Fruit fly (Drosophila melanogaster) whole organism, embryonic: ENCODE results near the gene Unc50.

Experiments
- B-H1 ChIP-seq: fragments of 200-800 bp; sonication (Bioruptor generic); IDR thresholded peaks from 3 replicates; pipeline ENCODE4 v1.3.6; 2022; ENCODE audit warnings: missing biosample characterization, missing genetic modification characterization
- CG10267 ChIP-seq: fragments of 200-800 bp; sonication (Bioruptor generic); optimal IDR thresholded peaks from 2 replicates; lab custom pipeline; 2018; ENCODE audit warnings: missing biosample characterization, mild to moderate bottlenecking, missing genetic modification characterization, moderate library complexity
- CG10321 ChIP-seq: fragments of 200-800 bp; sonication (Bioruptor generic); IDR thresholded peaks from 2 replicates; pipeline ENCODE4 v1.3.6; 2022; ENCODE audit warnings: missing biosample characterization, missing genetic modification characterization
- CG10366 ChIP-seq: fragments of 200-800 bp; sonication (Bioruptor generic); IDR thresholded peaks from 2 replicates; pipeline ENCODE4 v1.3.6; 2022; ENCODE audit warnings: missing biosample characterization, missing genetic modification characterization
- CG10654 ChIP-seq: fragments of 200-800 bp; sonication (Bioruptor generic); optimal IDR thresholded peaks from 2 replicates; lab custom pipeline; 2016; ENCODE audit warnings: missing biosample characterization, missing genetic modification characterization
- CG11504 ChIP-seq: fragments of 200-800 bp; sonication (Bioruptor generic); optimal IDR thresholded peaks from 3 replicates; lab custom pipeline; 2019; ENCODE audit warnings: missing biosample characterization, mild to moderate bottlenecking, missing genetic modification characterization, moderate library complexity
- CG12071 ChIP-seq: fragments of 200-800 bp; sonication (Bioruptor generic); optimal IDR thresholded peaks from 3 replicates; lab custom pipeline; 2018; ENCODE audit warnings: missing biosample characterization, mild to moderate bottlenecking, missing genetic modification characterization
- CG12236 ChIP-seq: fragments of 200-800 bp; sonication (Bioruptor generic); optimal IDR thresholded peaks from 2 replicates; lab custom pipeline; 2016; ENCODE audit warnings: missing biosample characterization, missing genetic modification characterization
- CG13296 ChIP-seq: fragments of 200-800 bp; sonication (Bioruptor generic); optimal IDR thresholded peaks from 3 replicates; lab custom pipeline; 2018; ENCODE audit warnings: missing biosample characterization, mild to moderate bottlenecking, missing genetic modification characterization
- CG14667 ChIP-seq: fragments of 200-800 bp; sonication (Bioruptor generic); IDR thresholded peaks from 2 replicates; pipeline ENCODE4 v1.3.6; 2022; ENCODE audit warnings: missing biosample characterization, missing genetic modification characterization
- CG14965 ChIP-seq: fragments of 200-800 bp; sonication (Bioruptor generic); optimal IDR thresholded peaks from 2 replicates; lab custom pipeline; 2016; ENCODE audit warnings: missing biosample characterization, missing genetic modification characterization, borderline replicate concordance
- CG1832 ChIP-seq: fragments of 200-800 bp; sonication (Bioruptor generic); optimal IDR thresholded peaks from 2 replicates; lab custom pipeline; 2017; ENCODE audit warnings: missing biosample characterization, mild to moderate bottlenecking, missing genetic modification characterization, inconsistent platforms
- CG3163 ChIP-seq: fragments of 200-800 bp; sonication (Bioruptor generic); optimal IDR thresholded peaks from 3 replicates; lab custom pipeline; 2016; ENCODE audit warnings: missing biosample characterization, missing genetic modification characterization
- CG42726 ChIP-seq: fragments of 200-800 bp; sonication (Bioruptor generic); IDR thresholded peaks from 2 replicates; pipeline ENCODE4 v1.3.6; 2022; ENCODE audit warnings: missing biosample characterization, missing genetic modification characterization; ENCODE audit not compliant: partially characterized antibody
- CG5953 ChIP-seq: fragments of 200-800 bp; sonication (Bioruptor generic); IDR thresholded peaks from 2 replicates; pipeline ENCODE4 v1.3.6; 2022; ENCODE audit warnings: missing biosample characterization, missing genetic modification characterization
- CG6813 ChIP-seq: fragments of 200-800 bp; sonication (Bioruptor generic); optimal IDR thresholded peaks from 2 replicates; lab custom pipeline; 2017; ENCODE audit warnings: missing biosample characterization, missing genetic modification characterization, mild to moderate bottlenecking, moderate library complexity, missing genetic modification reagents
- CG7839 ChIP-seq: fragments of 200-800 bp; sonication (Bioruptor generic); optimal IDR thresholded peaks from 3 replicates; lab custom pipeline; 2018; ENCODE audit warnings: missing biosample characterization, mild to moderate bottlenecking, missing genetic modification characterization, moderate library complexity
- CG8359 ChIP-seq: fragments of 200-800 bp; sonication (Bioruptor generic); optimal IDR thresholded peaks from 2 replicates; lab custom pipeline; 2017; ENCODE audit warnings: missing biosample characterization, mild to moderate bottlenecking, missing genetic modification characterization, borderline replicate concordance
- CG8765 ChIP-seq: fragments of 200-800 bp; sonication (Bioruptor generic); IDR thresholded peaks from 2 replicates; pipeline ENCODE4 v1.3.6; 2022; ENCODE audit warnings: missing biosample characterization, missing genetic modification characterization
- CkIIα-i1 ChIP-seq: fragments of 200-800 bp; sonication (Bioruptor generic); IDR thresholded peaks from 2 replicates; pipeline ENCODE4 v1.3.6; 2022; ENCODE audit warnings: missing biosample characterization, missing genetic modification characterization
- D19A ChIP-seq: fragments of 200-800 bp; optimal IDR thresholded peaks from 3 replicates; lab custom pipeline; 2019; ENCODE audit warnings: missing biosample characterization, mild to moderate bottlenecking, missing genetic modification characterization, moderate library complexity
- Doc3 ChIP-seq: fragments of 200-800 bp; sonication (Bioruptor generic); IDR thresholded peaks from 3 replicates; pipeline ENCODE4 v1.3.6; 2022; ENCODE audit warnings: missing biosample characterization, missing genetic modification characterization; ENCODE audit not compliant: partially characterized antibody
- E2f2 ChIP-seq: fragments of 200-800 bp; sonication (Bioruptor generic); IDR thresholded peaks from 2 replicates; pipeline ENCODE4 v1.3.6; 2022; ENCODE audit warnings: missing biosample characterization, missing genetic modification characterization
- Fer2 ChIP-seq: fragments of 200-800 bp; sonication (Bioruptor generic); optimal IDR thresholded peaks from 2 replicates; lab custom pipeline; 2018; ENCODE audit warnings: missing biosample characterization, mild to moderate bottlenecking, missing genetic modification characterization, moderate library complexity
- HHEX ChIP-seq: fragments of 200-800 bp; sonication (Bioruptor generic); optimal IDR thresholded peaks from 3 replicates; lab custom pipeline; 2017; ENCODE audit warnings: missing biosample characterization, mild to moderate bottlenecking, missing genetic modification characterization, missing genetic modification reagents
- HmgD ChIP-seq: fragments of 200-800 bp; sonication (Bioruptor generic); optimal IDR thresholded peaks from 3 replicates; lab custom pipeline; 2016; ENCODE audit warnings: missing biosample characterization, missing genetic modification characterization
- Hr3 ChIP-seq: fragments of 200-800 bp; sonication (Bioruptor generic); optimal IDR thresholded peaks from 3 replicates; lab custom pipeline; 2016; ENCODE audit warnings: missing biosample characterization, missing genetic modification characterization
- Nf-YA ChIP-seq: fragments of 200-800 bp; sonication (Bioruptor generic); IDR thresholded peaks from 2 replicates; pipeline ENCODE4 v1.3.6; 2022; ENCODE audit warnings: missing biosample characterization, missing genetic modification characterization
- Nf-YB ChIP-seq: fragments of 200-800 bp; sonication (Bioruptor generic); optimal IDR thresholded peaks from 3 replicates; lab custom pipeline; 2019; ENCODE audit warnings: missing biosample characterization, mild to moderate bottlenecking, missing genetic modification characterization, moderate library complexity
- Optix ChIP-seq: fragments of 200-800 bp; sonication (Bioruptor generic); IDR thresholded peaks from 3 replicates; pipeline ENCODE4 v1.3.6; 2022; ENCODE audit warnings: missing biosample characterization, missing genetic modification characterization
- Six4 ChIP-seq: fragments of 200-800 bp; sonication (Bioruptor generic); optimal IDR thresholded peaks from 2 replicates; lab custom pipeline; 2016; ENCODE audit warnings: missing biosample characterization, missing genetic modification characterization
- Sox102F ChIP-seq: fragments of 200-800 bp; sonication (Bioruptor generic); optimal IDR thresholded peaks from 2 replicates; lab custom pipeline; 2018; ENCODE audit warnings: missing biosample characterization, mild to moderate bottlenecking, missing genetic modification characterization, moderate library complexity
- Vsx1 ChIP-seq: fragments of 200-800 bp; sonication (Bioruptor generic); optimal IDR thresholded peaks from 2 replicates; lab custom pipeline; 2017; ENCODE audit warnings: missing biosample characterization, mild to moderate bottlenecking, missing genetic modification characterization, missing genetic modification reagents
- aop ChIP-seq: fragments of 200-800 bp; sonication (Bioruptor generic); IDR thresholded peaks from 2 replicates; pipeline ENCODE4 v1.3.6; 2022; ENCODE audit warnings: missing biosample characterization, missing genetic modification characterization
- ato ChIP-seq: fragments of 200-800 bp; sonication (Bioruptor generic); IDR thresholded peaks from 2 replicates; pipeline ENCODE4 v1.3.6; 2022; ENCODE audit warnings: missing biosample characterization, missing genetic modification characterization; ENCODE audit not compliant: partially characterized antibody
- caup ChIP-seq: fragments of 200-800 bp; sonication (Bioruptor generic); optimal IDR thresholded peaks from 3 replicates; lab custom pipeline; 2017; ENCODE audit warnings: missing biosample characterization, mild to moderate bottlenecking, missing genetic modification characterization, moderate library complexity; ENCODE audit not compliant: severe bottlenecking
- crc ChIP-seq: fragments of 200-800 bp; sonication (Bioruptor generic); optimal IDR thresholded peaks from 2 replicates; lab custom pipeline; 2016; ENCODE audit warnings: missing biosample characterization, missing genetic modification characterization
- danr ChIP-seq: fragments of 200-800 bp; sonication (Bioruptor generic); IDR thresholded peaks from 2 replicates; pipeline ENCODE4 v1.3.6; 2022; ENCODE audit warnings: missing biosample characterization, missing genetic modification characterization
- dysf ChIP-seq: fragments of 200-800 bp; sonication (Bioruptor generic); IDR thresholded peaks from 3 replicates; pipeline ENCODE4 v1.3.6; 2022; ENCODE audit warnings: missing biosample characterization, missing genetic modification characterization
- fu2 ChIP-seq: fragments of 200-800 bp; sonication (Bioruptor generic); optimal IDR thresholded peaks from 2 replicates; lab custom pipeline; 2016; ENCODE audit warnings: missing biosample characterization, missing genetic modification characterization
- gce ChIP-seq: fragments of 200-800 bp; sonication (Bioruptor generic); IDR thresholded peaks from 3 replicates; pipeline ENCODE4 v1.3.6; 2022; ENCODE audit warnings: missing biosample characterization, missing genetic modification characterization
- knrl ChIP-seq: fragments of 200-800 bp; sonication (Bioruptor generic); IDR thresholded peaks from 3 replicates; pipeline ENCODE4 v1.3.6; 2022; ENCODE audit warnings: missing biosample characterization, missing genetic modification characterization; ENCODE audit not compliant: partially characterized antibody
- lola ChIP-seq, 3 experiments: fragments of >200 bp in 2 of 3; fragments of 200-800 bp in 1 of 3; sonication (Bioruptor generic) in 1 of 3; optimal IDR thresholded peaks; 2 replicates each; lab custom pipeline; 2017 to 2019; ENCODE audit warnings: missing biosample characterization in 3 of 3, missing genetic modification characterization in 3 of 3, mild to moderate bottlenecking in 1 of 3, moderate library complexity in 1 of 3
- luna ChIP-seq: fragments of 200-800 bp; sonication (Bioruptor generic); optimal IDR thresholded peaks from 2 replicates; lab custom pipeline; 2016; ENCODE audit warnings: missing biosample characterization, missing genetic modification characterization
- org-1 ChIP-seq: fragments of 200-800 bp; sonication (Bioruptor generic); optimal IDR thresholded peaks from 2 replicates; lab custom pipeline; 2017; ENCODE audit warnings: missing biosample characterization, missing genetic modification characterization
- peb ChIP-seq: fragments of 200-800 bp; sonication (Bioruptor generic); IDR thresholded peaks from 2 replicates; pipeline ENCODE4 v1.3.6; 2022; ENCODE audit warnings: missing biosample characterization, missing genetic modification characterization
- row ChIP-seq: fragments of 200-800 bp; sonication (Bioruptor generic); IDR thresholded peaks from 3 replicates; pipeline ENCODE4 v1.3.6; 2022; ENCODE audit warnings: missing biosample characterization, missing genetic modification characterization
- slou ChIP-seq: fragments of 200-800 bp; sonication (Bioruptor generic); optimal IDR thresholded peaks from 3 replicates; lab custom pipeline; 2016; ENCODE audit warnings: missing biosample characterization, missing genetic modification characterization
- slp2 ChIP-seq: fragments of 200-800 bp; sonication (Bioruptor generic); optimal IDR thresholded peaks from 2 replicates; lab custom pipeline; 2016; ENCODE audit warnings: missing biosample characterization, missing genetic modification characterization
- toy ChIP-seq: fragments of 200-800 bp; sonication (Bioruptor generic); IDR thresholded peaks from 2 replicates; pipeline ENCODE4 v1.3.6; 2022; ENCODE audit warnings: missing biosample characterization, missing genetic modification characterization
- yki ChIP-seq: fragments of >200 bp; optimal IDR thresholded peaks from 3 replicates; lab custom pipeline; 2018

The Unc50 gene

dm6 chr3R:8650741-8651140 is 25.7 kb downstream of the Unc50 start, which contains the start of the genes Mkk4 and SLIRP2 (continued):
- TF ChIP-seq CG3163 (GFP tag; lab: Kevin White, UChicago): peak; percentile 92
- TF ChIP-seq CG6813 (GFP tag; lab: Kevin White, UChicago): peak; percentile 98
- TF ChIP-seq CG10654: peak; percentile 99
- TF ChIP-seq Nf-YA (GFP tag; lab: Robert Waterston, UW): peak; percentile 97
- TF ChIP-seq org-1 (GFP tag; lab: Kevin White, UChicago): peak; percentile 97
- TF ChIP-seq CG5953 (GFP tag; lab: Robert Waterston, UW): peak; percentile 98
- peak; percentile 96 for TF ChIP-seq toy (GFP tag; lab: Robert Waterston, UW)
- TF ChIP-seq yki: no peak
- peak; percentile 97 for TF ChIP-seq CG13296 (GFP tag; lab: Kevin White, UChicago)
- peak; percentile 99 for TF ChIP-seq slp2
- peak; percentile 98 for TF ChIP-seq peb (GFP tag; lab: Robert Waterston, UW)
- peak; percentile 95 for TF ChIP-seq Vsx1 (GFP tag; lab: Kevin White, UChicago)
- peak; percentile 98 for TF ChIP-seq HHEX (GFP tag; lab: Kevin White, UChicago)
- TF ChIP-seq Nf-YB (GFP tag; lab: Kevin White, UChicago): peak; percentile 88
- TF ChIP-seq CG42726: peak; percentile 85
- peak; percentile 99 for TF ChIP-seq fu2 (GFP tag; lab: Kevin White, UChicago)
- TF ChIP-seq CG10267: peak; percentile 96
- peak; percentile 99 for TF ChIP-seq caup (GFP tag; lab: Kevin White, UChicago)
- TF ChIP-seq CG14965 (GFP tag; lab: Kevin White, UChicago): peak; percentile 89
- peak; percentile 99 for TF ChIP-seq CG14667 (GFP tag; lab: Robert Waterston, UW)
- peak; percentile 99 for TF ChIP-seq Hr3 (GFP tag; lab: Kevin White, UChicago)
- TF ChIP-seq CG11504 (tag; lab: Kevin White, UChicago): peak; percentile 98
- peak; percentile 72; the same call in 2 of the 3 replicates for TF ChIP-seq Doc3 (GFP tag; lab: Robert Waterston, UW)
- peak; percentile 90 for TF ChIP-seq aop
- TF ChIP-seq HmgD (GFP tag; lab: Kevin White, UChicago): peak; percentile 98
- peak; percentile 95 for TF ChIP-seq crc (GFP tag; lab: Kevin White, UChicago)
- TF ChIP-seq CG12071 (GFP tag; lab: Kevin White, UChicago): peak; percentile 97
- peak; percentile 87 for TF ChIP-seq CG10321
- peak; percentile 99 for TF ChIP-seq Sox102F (GFP tag; lab: Kevin White, UChicago)
- TF ChIP-seq Fer2 (tag; lab: Kevin White, UChicago): peak; percentile 98
- TF ChIP-seq CG1832 (GFP tag; lab: Kevin White, UChicago): no peak
- peak; percentile 97 for TF ChIP-seq danr
- TF ChIP-seq row (GFP tag; lab: Robert Waterston, UW): peak; percentile 100
- peak; percentile 70 for TF ChIP-seq ato (GFP tag; lab: Robert Waterston, UW)
- peak in 1 of 3 experiments; percentile 99 for TF ChIP-seq lola (GFP tag; optimal IDR thresholded peaks at IDR 0.05; lab: Kevin White, UChicago)
- peak; percentile 98 for TF ChIP-seq gce (GFP tag; lab: Robert Waterston, UW)
- TF ChIP-seq CkIIα-i1 (GFP tag; lab: Robert Waterston, UW): peak; percentile 95
- peak; percentile 96 for TF ChIP-seq D19A (tag; lab: Kevin White, UChicago)
- TF ChIP-seq CG7839 (tag; lab: Kevin White, UChicago): peak; percentile 99
- TF ChIP-seq CG10366 (GFP tag; lab: Robert Waterston, UW): peak; percentile 99
- peak; percentile 99 for TF ChIP-seq dysf (GFP tag; lab: Robert Waterston, UW)
- peak; percentile 99 for TF ChIP-seq Optix (GFP tag; lab: Robert Waterston, UW)
- peak; percentile 90 for TF ChIP-seq knrl (GFP tag; lab: Robert Waterston, UW)
- peak; percentile 93 for TF ChIP-seq CG8359
- peak; percentile 98 for TF ChIP-seq CG8765 (GFP tag; lab: Robert Waterston, UW)
- peak; percentile 99 for TF ChIP-seq Six4 (GFP tag; lab: Kevin White, UChicago)
- TF ChIP-seq E2f2 (GFP tag; lab: Robert Waterston, UW): peak; percentile 88
- TF ChIP-seq CG12236 (GFP tag; lab: Kevin White, UChicago): peak; percentile 98
- peak; percentile 98 for TF ChIP-seq slou (GFP tag; lab: Kevin White, UChicago)
- TF ChIP-seq B-H1 (GFP tag; lab: Robert Waterston, UW): peak; percentile 98
- TF ChIP-seq luna (GFP tag; lab: Kevin White, UChicago): peak; percentile 92
